Worm (Caenorhabditis elegans): ENCODE results near the gene fcho-1.

The fcho-1 gene

DNA sequence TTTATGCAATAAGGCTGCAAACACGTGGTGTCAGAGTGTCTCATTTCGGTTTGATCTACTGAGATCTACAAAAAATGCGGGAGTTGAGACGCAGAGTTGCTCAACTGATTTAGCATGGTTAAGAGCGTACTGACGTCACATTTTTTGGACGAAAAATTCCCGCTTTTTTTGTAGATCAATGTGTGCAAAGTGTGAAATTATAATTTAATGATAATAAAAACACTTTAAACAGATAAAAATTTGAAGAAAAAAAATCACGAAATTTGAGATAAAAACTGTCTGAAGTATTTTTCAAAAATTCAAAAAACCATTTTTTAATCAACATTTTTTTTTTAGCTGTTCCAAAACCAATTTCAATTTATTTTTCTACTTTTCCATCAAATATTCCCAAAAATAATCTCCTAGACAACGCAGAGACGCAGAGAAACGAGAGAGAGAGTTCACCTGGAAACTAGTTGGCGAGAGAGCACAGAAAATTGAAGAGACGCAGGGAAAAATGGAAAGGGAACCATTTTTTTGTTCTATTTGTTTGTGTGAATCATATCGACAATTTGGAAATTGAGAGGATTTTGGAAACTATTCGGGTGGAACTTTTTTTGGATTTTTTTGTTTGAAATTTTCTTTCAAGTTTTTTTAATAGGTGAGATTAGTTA lies 13.1 kb upstream of the fcho-1 start:
- TF ChIP-seq ref-1 (GFP tag; conservative IDR thresholded peaks at IDR 0.05): no peak
- no peak for TF ChIP-seq klf-2 (GFP tag; conservative IDR thresholded peaks at IDR 0.05)
- TF ChIP-seq T22C8.4 (GFP tag; IDR thresholded peaks at IDR 0.05): no peak
- no peak for TF ChIP-seq flt-1 (GFP tag; IDR thresholded peaks at IDR 0.05)
- no peak for TF ChIP-seq cog-1 (tag; optimal IDR thresholded peaks at IDR 0.05)
- no peak for TF ChIP-seq med-1 (GFP tag; optimal IDR thresholded peaks at IDR 0.05; ENCODE audit: insufficient read depth)
- no peak for TF ChIP-seq tab-1 (GFP tag; IDR thresholded peaks at IDR 0.05)
- TF ChIP-seq ztf-23 (GFP tag; IDR thresholded peaks at IDR 0.05): no peak
- no peak for TF ChIP-seq ztf-29 (GFP tag; IDR thresholded peaks at IDR 0.05)

- no peak for TF ChIP-seq klf-2 (GFP tag; conservative IDR thresholded peaks at IDR 0.05)
- no peak for TF ChIP-seq flt-1 (GFP tag; IDR thresholded peaks at IDR 0.05)
- TF ChIP-seq ztf-29 (GFP tag; IDR thresholded peaks at IDR 0.05): no peak
- TF ChIP-seq ztf-23 (GFP tag; IDR thresholded peaks at IDR 0.05): no peak
Observed at ce11 chrII:1297697-1298093, 12.6 kb upstream of the fcho-1 start.

DNA sequence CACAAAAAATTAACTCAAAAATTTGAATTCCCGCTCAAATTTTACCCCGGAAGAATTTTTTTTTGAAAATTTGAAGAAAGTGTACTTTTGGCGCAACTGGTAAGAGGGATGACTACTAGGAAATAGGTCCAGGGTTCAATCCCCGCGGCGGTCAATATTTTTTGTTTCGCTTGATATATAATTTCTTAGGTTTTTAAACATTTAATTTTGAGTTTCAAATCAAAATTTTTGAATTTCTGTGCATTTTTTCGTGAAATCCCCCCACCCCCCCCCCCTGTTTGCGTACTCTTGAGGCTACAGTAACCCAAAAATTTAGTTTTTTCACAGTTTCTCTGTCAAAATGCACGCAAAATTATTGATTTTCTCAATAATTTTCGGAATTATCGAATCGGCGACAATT lies 12.1 kb upstream of the fcho-1 start, which contains the start of gene Y57G7A.1:
Gene Y57G7A.1, plus strand, starts transcription at position 301 of the 400 bp plus-strand sequence.
- TF ChIP-seq ztf-29 (GFP tag; IDR thresholded peaks at IDR 0.05) (no peak), T22C8.4 (GFP tag; IDR thresholded peaks at IDR 0.05) (no peak), flt-1 (GFP tag; IDR thresholded peaks at IDR 0.05) (no peak), ref-1 (GFP tag; conservative IDR thresholded peaks at IDR 0.05) (no peak), klf-2 (GFP tag; conservative IDR thresholded peaks at IDR 0.05) (no peak), med-1 (GFP tag; optimal IDR thresholded peaks at IDR 0.05; ENCODE audit: insufficient read depth) (no peak), tab-1 (GFP tag; IDR thresholded peaks at IDR 0.05) (no peak), ztf-23 (GFP tag; IDR thresholded peaks at IDR 0.05) (no peak)

DNA sequence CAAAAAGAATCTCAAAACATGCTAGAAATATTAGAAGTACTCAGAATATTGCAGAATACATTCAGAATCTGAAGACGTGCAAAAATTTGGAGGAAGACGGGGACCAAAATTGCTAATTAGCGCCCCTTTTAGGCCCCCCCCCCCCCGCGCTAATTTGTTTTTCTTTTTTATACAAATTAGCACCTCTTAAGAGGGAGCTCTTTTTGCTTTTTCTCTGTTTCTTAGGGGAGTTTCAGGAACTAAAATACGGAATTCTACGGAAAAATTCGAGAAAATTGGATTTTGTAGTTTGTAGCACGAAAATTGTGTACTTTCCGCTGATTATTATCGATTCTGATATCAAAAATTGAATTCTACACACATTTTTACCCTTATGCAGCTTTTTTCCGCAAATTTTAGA lies 8.8 kb upstream of the fcho-1 start, which contains the start of gene glb-31:
Gene glb-31, minus strand, starts transcription at position 101 of the 400 bp plus-strand sequence.
- no peak for TF ChIP-seq ztf-29 (GFP tag; IDR thresholded peaks at IDR 0.05)
- TF ChIP-seq T22C8.4 (GFP tag; IDR thresholded peaks at IDR 0.05): no peak
- TF ChIP-seq cog-1 (tag; optimal IDR thresholded peaks at IDR 0.05): no peak
- no peak for TF ChIP-seq med-1 (GFP tag; optimal IDR thresholded peaks at IDR 0.05; ENCODE audit: insufficient read depth)
- no peak for TF ChIP-seq klf-2 (GFP tag; conservative IDR thresholded peaks at IDR 0.05)
- TF ChIP-seq ztf-23 (GFP tag; IDR thresholded peaks at IDR 0.05): no peak

DNA sequence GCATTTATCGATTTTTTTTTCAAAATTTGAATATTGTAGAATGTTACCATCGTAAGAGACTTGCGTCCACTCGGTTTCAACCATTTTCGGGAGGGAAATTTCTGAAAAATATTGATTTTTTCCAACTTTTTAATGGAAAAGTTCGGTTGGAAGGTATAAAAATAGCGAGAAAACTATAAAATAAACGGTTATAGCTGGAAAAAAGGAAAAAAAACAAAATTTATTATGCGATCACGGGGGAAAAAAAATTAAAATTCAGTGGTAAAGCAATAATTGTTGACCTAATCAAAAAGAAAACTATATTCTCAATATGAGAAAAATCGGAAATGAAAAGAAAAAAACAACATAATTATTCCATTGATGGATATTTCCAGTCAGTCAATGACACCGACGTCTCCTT lies 4.3 kb upstream of the fcho-1 start, which contains the start of gene emc-2:
Gene emc-2, minus strand, starts transcription at position 101 of the 400 bp plus-strand sequence.
- TF ChIP-seq T22C8.4 (GFP tag; IDR thresholded peaks at IDR 0.05) (0 out of 2 replicates have a peak, but pooled peaks have one; percentile 32), flt-1 (GFP tag; IDR thresholded peaks at IDR 0.05) (no peak)

DNA sequence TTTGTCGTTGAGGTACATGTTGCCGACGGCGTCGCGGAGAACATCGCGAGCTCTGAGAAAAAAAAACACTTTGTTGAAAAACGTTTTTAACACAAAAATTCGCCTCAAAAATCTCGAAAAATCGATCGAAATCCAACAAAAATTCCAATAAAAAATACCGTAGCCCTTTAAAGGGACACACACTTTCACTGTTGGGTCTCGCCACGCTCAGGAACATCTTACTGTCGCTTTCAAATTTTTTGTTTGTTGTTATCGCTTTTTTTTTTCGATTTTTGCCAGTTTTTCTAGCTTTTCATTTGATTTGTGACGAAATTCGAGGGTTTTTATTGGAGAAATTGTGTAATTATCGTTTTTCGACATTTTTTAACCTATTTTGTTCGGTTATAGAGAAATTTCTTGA lies 3.8 kb upstream of the fcho-1 start:
- TF ChIP-seq ref-1 (GFP tag; conservative IDR thresholded peaks at IDR 0.05) (no peak), med-1 (GFP tag; optimal IDR thresholded peaks at IDR 0.05; ENCODE audit: insufficient read depth) (no peak), ztf-29 (GFP tag; IDR thresholded peaks at IDR 0.05) (no peak), klf-2 (GFP tag; conservative IDR thresholded peaks at IDR 0.05) (no peak), T22C8.4 (GFP tag; IDR thresholded peaks at IDR 0.05) (no peak), flt-1 (GFP tag; IDR thresholded peaks at IDR 0.05) (no peak), cog-1 (tag; optimal IDR thresholded peaks at IDR 0.05) (no peak), tab-1 (GFP tag; IDR thresholded peaks at IDR 0.05) (no peak), ztf-23 (GFP tag; IDR thresholded peaks at IDR 0.05) (no peak)

ce11 chrII:1315245-1315644 lies 4.9 kb downstream of the fcho-1 start:
- TF ChIP-seq med-1 (GFP tag; optimal IDR thresholded peaks at IDR 0.05; ENCODE audit: insufficient read depth): no peak
- TF ChIP-seq klf-2 (GFP tag; conservative IDR thresholded peaks at IDR 0.05): no peak
- no peak for TF ChIP-seq ztf-29 (GFP tag; IDR thresholded peaks at IDR 0.05)
- TF ChIP-seq flt-1 (GFP tag; IDR thresholded peaks at IDR 0.05): no peak
- no peak for TF ChIP-seq tab-1 (GFP tag; IDR thresholded peaks at IDR 0.05)

DNA sequence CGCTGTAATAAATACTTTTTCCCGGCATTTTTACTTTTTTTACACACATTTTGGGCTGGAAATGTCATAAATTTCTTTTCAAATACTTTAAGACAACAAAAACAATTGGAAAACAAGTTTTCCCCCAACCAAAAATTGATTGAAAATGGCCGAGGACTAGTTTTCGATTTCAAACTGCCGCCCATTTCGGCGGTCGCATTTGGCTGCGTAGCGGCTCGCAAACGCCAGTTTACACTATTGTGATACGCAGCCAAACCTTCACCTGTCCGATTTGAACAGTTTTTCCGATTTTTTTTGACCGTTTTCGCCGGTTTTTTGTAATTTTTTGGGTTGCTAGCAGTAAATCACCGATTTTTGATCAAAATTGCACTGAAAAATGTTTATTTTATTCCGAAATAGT lies 10.1 kb downstream of the fcho-1 start:
- TF ChIP-seq cog-1 (tag; optimal IDR thresholded peaks at IDR 0.05) (peak; percentile 80), ref-1 (GFP tag; conservative IDR thresholded peaks at IDR 0.05) (0 out of 2 replicates have a peak, but pooled peaks have one; percentile 19), ztf-23 (GFP tag; IDR thresholded peaks at IDR 0.05) (peak; percentile 92), T22C8.4 (GFP tag; IDR thresholded peaks at IDR 0.05) (peak; percentile 69), med-1 (GFP tag; optimal IDR thresholded peaks at IDR 0.05; ENCODE audit: insufficient read depth) (no peak), tab-1 (GFP tag; IDR thresholded peaks at IDR 0.05) (peak; percentile 69; the same call in 1 of the 2 replicates), flt-1 (GFP tag; IDR thresholded peaks at IDR 0.05) (peak; percentile 86), klf-2 (GFP tag; conservative IDR thresholded peaks at IDR 0.05) (peak; percentile 47; the same call in 1 of the 2 replicates), ztf-29 (GFP tag; IDR thresholded peaks at IDR 0.05) (0 out of 2 replicates have a peak, but pooled peaks have one; percentile 16)

ce11 chrII:1320987-1321807 lies 10.9 kb downstream of the fcho-1 start, which contains the start of gene vig-1:
vig-1 (plus strand) TSS chrII:1321037.
- TF ChIP-seq T22C8.4 (GFP tag; IDR thresholded peaks at IDR 0.05) (peak; percentile 53; the same call in 1 of the 2 replicates), ztf-23 (GFP tag; IDR thresholded peaks at IDR 0.05) (no peak)

All from whole organism, midembryonic.